Fruit fly (Drosophila melanogaster) whole organism, embryonic: Measurements from ENCODE around the gene ver.
A peak's percentile ranks its signal among the peaks of the same experiment; 100 is the strongest.

Experiments
- Aef1 ChIP-seq: fragments of 200-800 bp; sonication (Bioruptor generic); IDR thresholded peaks from 3 replicates; pipeline ENCODE4 v1.3.6; 2022; ENCODE audit warnings: missing biosample characterization, missing genetic modification characterization
- Awh ChIP-seq: fragments of 200-800 bp; sonication (Bioruptor generic); IDR thresholded peaks from 2 replicates; pipeline ENCODE4, ENCODE4 v1.3.6; 2022; ENCODE audit warnings: missing biosample characterization, missing genetic modification characterization
- CG10959 ChIP-seq: fragments of 200-800 bp; sonication (Bioruptor generic); IDR thresholded peaks from 2 replicates; pipeline ENCODE4 v1.3.6; 2022; ENCODE audit warnings: missing biosample characterization, missing genetic modification characterization
- CG12236 ChIP-seq: fragments of 200-800 bp; sonication (Bioruptor generic); optimal IDR thresholded peaks from 2 replicates; lab custom pipeline; 2016; ENCODE audit warnings: missing biosample characterization, missing genetic modification characterization
- CG15479 ChIP-seq: fragments of 200-800 bp; sonication (Bioruptor generic); optimal IDR thresholded peaks from 3 replicates; lab custom pipeline; 2019; ENCODE audit warnings: missing biosample characterization, mild to moderate bottlenecking, missing genetic modification characterization, moderate library complexity
- CG16863 ChIP-seq: fragments of 200-800 bp; sonication (Bioruptor generic); optimal IDR thresholded peaks from 3 replicates; lab custom pipeline; 2016; ENCODE audit warnings: missing biosample characterization, missing genetic modification characterization
- CG2199 ChIP-seq: fragments of 200-800 bp; sonication (Bioruptor generic); IDR thresholded peaks from 3 replicates; pipeline ENCODE4 v1.3.6; 2022; ENCODE audit warnings: missing biosample characterization, missing genetic modification characterization
- CG31388 ChIP-seq: fragments of 200-800 bp; sonication (Bioruptor generic); optimal IDR thresholded peaks from 2 replicates; lab custom pipeline; 2016; ENCODE audit warnings: missing biosample characterization, missing genetic modification characterization
- CG32767 ChIP-seq: fragments of 200-800 bp; sonication (Bioruptor generic); IDR thresholded peaks from 2 replicates; pipeline ENCODE4 v1.3.6; 2022; ENCODE audit warnings: missing biosample characterization, missing genetic modification characterization
- CG4424 ChIP-seq: fragments of 200-800 bp; sonication (Bioruptor generic); optimal IDR thresholded peaks from 3 replicates; lab custom pipeline; 2016; ENCODE audit warnings: missing biosample characterization, missing genetic modification characterization
- CG6791 ChIP-seq: fragments of 200-800 bp; sonication (Bioruptor generic); IDR thresholded peaks from 3 replicates; pipeline ENCODE4 v1.3.6; 2022; ENCODE audit warnings: missing biosample characterization, missing genetic modification characterization; ENCODE audit not compliant: partially characterized antibody
- CG7745 ChIP-seq: fragments of 200-800 bp; sonication (Bioruptor generic); optimal IDR thresholded peaks from 2 replicates; lab custom pipeline; 2018; ENCODE audit warnings: missing biosample characterization, mild to moderate bottlenecking, missing genetic modification characterization, moderate library complexity
- CG9876 ChIP-seq: fragments of 200-800 bp; sonication (Bioruptor generic); optimal IDR thresholded peaks from 2 replicates; lab custom pipeline; 2016; ENCODE audit warnings: missing biosample characterization, missing genetic modification characterization
- CG9932 ChIP-seq: fragments of 200-800 bp; sonication (Bioruptor generic); IDR thresholded peaks from 2 replicates; pipeline ENCODE4 v1.3.6; 2022; ENCODE audit warnings: missing biosample characterization, missing genetic modification characterization
- CHES-1-like ChIP-seq: fragments of 200-800 bp; sonication (Bioruptor generic); optimal IDR thresholded peaks from 2 replicates; lab custom pipeline; 2016; ENCODE audit warnings: missing biosample characterization, missing genetic modification characterization
- Eip74EF ChIP-seq, 2 experiments: fragments of 200-800 bp in 1 of 2; fragments of >200 bp in 1 of 2; sonication (Bioruptor generic) in 1 of 2; optimal IDR thresholded peaks; 2 replicates each; lab custom pipeline; 2017 to 2019; ENCODE audit warnings: missing biosample characterization in 2 of 2, missing genetic modification characterization in 2 of 2, mild to moderate bottlenecking in 1 of 2, moderate library complexity in 1 of 2
- Gug ChIP-seq: fragments of 200-800 bp; sonication (Bioruptor generic); IDR thresholded peaks from 4 replicates; pipeline ENCODE4 v1.3.6; 2022; ENCODE audit warnings: missing biosample characterization, missing genetic modification characterization
- HLH4C ChIP-seq: fragments of 200-800 bp; sonication (Bioruptor generic); IDR thresholded peaks from 3 replicates; pipeline ENCODE4 v1.3.6; 2022; ENCODE audit warnings: missing biosample characterization, missing genetic modification characterization; ENCODE audit not compliant: partially characterized antibody
- Hr39 ChIP-seq: fragments of >200 bp; optimal IDR thresholded peaks from 2 replicates; lab custom pipeline; 2017
- Hr51 ChIP-seq, 2 experiments: fragments of 200-800 bp; sonication (Bioruptor generic); optimal IDR thresholded peaks; 2 replicates in 1 of 2; 3 replicates in 1 of 2; lab custom pipeline; 2016 to 2018; ENCODE audit warnings: missing biosample characterization in 2 of 2, missing genetic modification characterization in 2 of 2, mild to moderate bottlenecking in 1 of 2, moderate library complexity in 1 of 2
- Hr78 ChIP-seq, 2 experiments: fragments of 200-800 bp in 1 of 2; fragments of >200 bp in 1 of 2; sonication (Bioruptor generic) in 1 of 2; optimal IDR thresholded peaks; 2 replicates each; lab custom pipeline; 2017 to 2019; ENCODE audit warnings: missing biosample characterization in 2 of 2, missing genetic modification characterization in 2 of 2, mild to moderate bottlenecking in 1 of 2, moderate library complexity in 1 of 2
- Lpt ChIP-seq: fragments of >200 bp; optimal IDR thresholded peaks from 2 replicates; lab custom pipeline; 2018; ENCODE audit warnings: missing biosample characterization, missing genetic modification characterization
- Optix ChIP-seq: fragments of 200-800 bp; sonication (Bioruptor generic); IDR thresholded peaks from 3 replicates; pipeline ENCODE4 v1.3.6; 2022; ENCODE audit warnings: missing biosample characterization, missing genetic modification characterization
- Poxn ChIP-seq: fragments of 200-800 bp; sonication (Bioruptor generic); IDR thresholded peaks from 2 replicates; pipeline ENCODE4 v1.3.6; 2022; ENCODE audit warnings: missing biosample characterization, missing genetic modification characterization
- TFAM ChIP-seq: fragments of 200-800 bp; sonication (Bioruptor generic); optimal IDR thresholded peaks from 2 replicates; lab custom pipeline; 2017; ENCODE audit warnings: missing biosample characterization, missing genetic modification characterization, inconsistent platforms
- Xrp1 ChIP-seq: fragments of 200-800 bp; sonication (Bioruptor generic); IDR thresholded peaks from 2 replicates; pipeline ENCODE4 v1.3.6; 2022; ENCODE audit warnings: missing biosample characterization, missing genetic modification characterization
- az2 ChIP-seq: fragments of 200-800 bp; sonication (Bioruptor generic); optimal IDR thresholded peaks from 3 replicates; lab custom pipeline; 2016; ENCODE audit warnings: missing biosample characterization, missing genetic modification characterization
- bbx ChIP-seq: fragments of 200-800 bp; sonication (Bioruptor generic); IDR thresholded peaks from 2 replicates; pipeline ENCODE4 v1.3.6; 2022; ENCODE audit warnings: missing biosample characterization, missing genetic modification characterization; ENCODE audit not compliant: partially characterized antibody
- bcd ChIP-seq: fragments of 200-800 bp; sonication (Bioruptor generic); optimal IDR thresholded peaks from 2 replicates; lab custom pipeline; 2017; ENCODE audit warnings: missing biosample characterization, mild to moderate bottlenecking, missing genetic modification characterization
- cas ChIP-seq: fragments of 200-800 bp; sonication (Bioruptor generic); IDR thresholded peaks from 2 replicates; pipeline ENCODE4 v1.3.6; 2022; ENCODE audit warnings: missing biosample characterization, missing genetic modification characterization
- cg ChIP-seq: fragments of 200-800 bp; sonication (Bioruptor generic); optimal IDR thresholded peaks from 3 replicates; lab custom pipeline; 2019; ENCODE audit warnings: missing biosample characterization, mild to moderate bottlenecking, missing genetic modification characterization, moderate library complexity
- cwo ChIP-seq: fragments of 200-800 bp; sonication (Bioruptor generic); optimal IDR thresholded peaks from 3 replicates; lab custom pipeline; 2017; ENCODE audit warnings: missing biosample characterization, missing genetic modification characterization, mild to moderate bottlenecking, moderate library complexity, missing genetic modification reagents
- ems ChIP-seq: fragments of 200-800 bp; sonication (Bioruptor generic); optimal IDR thresholded peaks from 3 replicates; lab custom pipeline; 2016; ENCODE audit warnings: missing biosample characterization, missing genetic modification characterization
- ewg ChIP-seq: fragments of 200-800 bp; sonication (Bioruptor generic); optimal IDR thresholded peaks from 3 replicates; lab custom pipeline; 2017; ENCODE audit warnings: mild to moderate bottlenecking, missing biosample characterization, missing genetic modification reagents, missing genetic modification characterization
- fu2 ChIP-seq: fragments of 200-800 bp; sonication (Bioruptor generic); optimal IDR thresholded peaks from 2 replicates; lab custom pipeline; 2016; ENCODE audit warnings: missing biosample characterization, missing genetic modification characterization
- gce ChIP-seq: fragments of 200-800 bp; sonication (Bioruptor generic); IDR thresholded peaks from 3 replicates; pipeline ENCODE4 v1.3.6; 2022; ENCODE audit warnings: missing biosample characterization, missing genetic modification characterization
- gsb ChIP-seq: fragments of 200-800 bp; sonication (Bioruptor generic); IDR thresholded peaks from 2 replicates; pipeline ENCODE4 v1.3.6; 2022; ENCODE audit warnings: missing biosample characterization, missing genetic modification characterization
- ind ChIP-seq: fragments of 200-800 bp; sonication (Bioruptor generic); optimal IDR thresholded peaks from 3 replicates; lab custom pipeline; 2016; ENCODE audit warnings: missing biosample characterization, missing genetic modification characterization
- inv ChIP-seq: fragments of 200-800 bp; sonication (Bioruptor generic); IDR thresholded peaks from 2 replicates; pipeline ENCODE4 v1.3.6; 2022; ENCODE audit warnings: missing biosample characterization, missing genetic modification characterization; ENCODE audit not compliant: partially characterized antibody
- oc ChIP-seq: fragments of 200-800 bp; sonication (Bioruptor generic); optimal IDR thresholded peaks from 2 replicates; lab custom pipeline; 2018; ENCODE audit warnings: missing biosample characterization, mild to moderate bottlenecking, missing genetic modification characterization, moderate library complexity
- sc ChIP-seq, 3 experiments: fragments of >200 bp in 2 of 3; fragments of 200-800 bp in 1 of 3; sonication (Bioruptor generic) in 1 of 3; optimal IDR thresholded peaks; 2 replicates in 2 of 3; 3 replicates in 1 of 3; lab custom pipeline; 2017; ENCODE audit warnings: mild to moderate bottlenecking in 1 of 3, missing biosample characterization in 1 of 3, missing genetic modification characterization in 1 of 3, missing genetic modification reagents in 1 of 3
- slbo ChIP-seq: fragments of 200-800 bp; sonication (Bioruptor generic); IDR thresholded peaks from 2 replicates; pipeline ENCODE4 v1.3.6; 2022; ENCODE audit warnings: missing biosample characterization, missing genetic modification characterization
- so ChIP-seq: fragments of 200-800 bp; sonication (Bioruptor generic); IDR thresholded peaks from 3 replicates; pipeline ENCODE4 v1.3.6; 2022; ENCODE audit warnings: missing biosample characterization, missing genetic modification characterization
- sob ChIP-seq: fragments of 200-800 bp; sonication (Bioruptor generic); IDR thresholded peaks from 2 replicates; pipeline ENCODE4 v1.3.6; 2022; ENCODE audit warnings: missing biosample characterization, missing genetic modification characterization
- stwl ChIP-seq: fragments of 200-800 bp; sonication (Bioruptor generic); optimal IDR thresholded peaks from 3 replicates; lab custom pipeline; 2018; ENCODE audit warnings: missing biosample characterization, mild to moderate bottlenecking, missing genetic modification characterization, moderate library complexity
- vnd ChIP-seq: fragments of 200-800 bp; sonication (Bioruptor generic); IDR thresholded peaks from 3 replicates; pipeline ENCODE4 v1.3.6; 2022; ENCODE audit warnings: missing biosample characterization, missing genetic modification characterization; ENCODE audit not compliant: partially characterized antibody
- wdn ChIP-seq: fragments of 200-800 bp; sonication (Bioruptor generic); IDR thresholded peaks from 2 replicates; pipeline ENCODE4 v1.3.6; 2022; ENCODE audit warnings: missing biosample characterization, missing genetic modification characterization
- zen2 ChIP-seq: fragments of 200-800 bp; sonication (Bioruptor generic); IDR thresholded peaks from 3 replicates; pipeline ENCODE4 v1.3.6; 2022; ENCODE audit warnings: missing biosample characterization, missing genetic modification characterization; ENCODE audit not compliant: partially characterized antibody

The ver gene

dm6 chr3L:12503865-12504650 is 19.7 kb upstream of the ver start, which contains the start of the genes CG10646 and vih (continued):
- TF ChIP-seq Hr78 (GFP tag; optimal IDR thresholded peaks at IDR 0.05; lab: Kevin White, UChicago), result no peak
- TF ChIP-seq Aef1 (GFP tag; lab: Robert Waterston, UW), result no peak
- no peak for TF ChIP-seq cas
- no peak for TF ChIP-seq cg (GFP tag; lab: Kevin White, UChicago)
- no peak for TF ChIP-seq CHES-1-like (GFP tag; lab: Kevin White, UChicago)
- peak; percentile 60 for TF ChIP-seq slbo
- no peak for TF ChIP-seq gsb (GFP tag; lab: Robert Waterston, UW)
- no peak for TF ChIP-seq CG2199 (GFP tag; lab: Robert Waterston, UW)
- TF ChIP-seq bcd (GFP tag; lab: Kevin White, UChicago), result no peak
- TF ChIP-seq Lpt (GFP tag; lab: Kevin White, UChicago), result no peak
- TF ChIP-seq CG32767 (GFP tag; lab: Robert Waterston, UW), result peak; percentile 61; the same call in 1 of the 2 replicates
- TF ChIP-seq Eip74EF (GFP tag; optimal IDR thresholded peaks at IDR 0.05; lab: Kevin White, UChicago), result peak in 1 of 2 experiments; percentile 0
- no peak; the same call in 3 of the 4 replicates for TF ChIP-seq Gug (GFP tag; lab: Robert Waterston, UW)
- TF ChIP-seq wdn (GFP tag; lab: Robert Waterston, UW), result no peak
- peak; percentile 5 for TF ChIP-seq ems (GFP tag; lab: Kevin White, UChicago)
- peak; percentile 29 for TF ChIP-seq CG31388
- TF ChIP-seq CG9932 (GFP tag; lab: Robert Waterston, UW), result 0 out of 2 replicates have a peak, but pooled peaks have one; percentile 46
- TF ChIP-seq stwl (tag; lab: Kevin White, UChicago), result peak; percentile 88
- TF ChIP-seq Awh, result no peak
- TF ChIP-seq ewg (GFP tag; lab: Kevin White, UChicago), result peak; percentile 27
- no peak for TF ChIP-seq Hr39 (lab: Kevin White, UChicago)
- no peak for TF ChIP-seq CG16863 (GFP tag; lab: Kevin White, UChicago)
- TF ChIP-seq Optix (GFP tag; lab: Robert Waterston, UW), result no peak
- no peak for TF ChIP-seq inv (GFP tag; lab: Robert Waterston, UW)
- peak; percentile 59 for TF ChIP-seq ind
- no peak for TF ChIP-seq so (GFP tag; lab: Robert Waterston, UW)
- TF ChIP-seq Xrp1 (GFP tag; lab: Robert Waterston, UW), result 0 out of 2 replicates have a peak, but pooled peaks have one; percentile 7
- TF ChIP-seq fu2 (GFP tag; lab: Kevin White, UChicago), result no peak
- TF ChIP-seq Hr51 (GFP tag; optimal IDR thresholded peaks at IDR 0.05; lab: Kevin White, UChicago), result peak in 1 of 2 experiments; percentile 49
- no peak for TF ChIP-seq vnd (GFP tag; lab: Robert Waterston, UW)
- no peak for TF ChIP-seq bbx (GFP tag; lab: Robert Waterston, UW)
- no peak for TF ChIP-seq sc (optimal IDR thresholded peaks at IDR 0.05; lab: Kevin White, UChicago)
- TF ChIP-seq sc (GFP tag; optimal IDR thresholded peaks at IDR 0.05; lab: Kevin White, UChicago), result no peak
- TF ChIP-seq CG4424 (GFP tag; lab: Kevin White, UChicago), result peak; percentile 51
- no peak for TF ChIP-seq CG6791 (GFP tag; lab: Robert Waterston, UW)
- peak; percentile 11 for TF ChIP-seq oc (tag; lab: Kevin White, UChicago)
- TF ChIP-seq CG15479 (GFP tag; lab: Kevin White, UChicago), result no peak
- no peak for TF ChIP-seq CG10959 (GFP tag; lab: Robert Waterston, UW)
- TF ChIP-seq HLH4C (GFP tag; lab: Robert Waterston, UW), result no peak; the same call in 2 of the 3 replicates
- TF ChIP-seq az2 (GFP tag; lab: Kevin White, UChicago), result peak; percentile 54
- TF ChIP-seq CG7745 (tag; lab: Kevin White, UChicago), result no peak
- peak; percentile 7; the same call in 1 of the 2 replicates for TF ChIP-seq sob (GFP tag; lab: Robert Waterston, UW)
- no peak for TF ChIP-seq TFAM (GFP tag; lab: Kevin White, UChicago)
- TF ChIP-seq zen2 (GFP tag; lab: Robert Waterston, UW), result no peak
- TF ChIP-seq gce (GFP tag; lab: Robert Waterston, UW), result no peak
- TF ChIP-seq cwo, result peak; percentile 23
- no peak for TF ChIP-seq CG12236 (GFP tag; lab: Kevin White, UChicago)
- TF ChIP-seq Poxn, result no peak
- no peak for TF ChIP-seq CG9876 (GFP tag; lab: Kevin White, UChicago)
